Worm (Caenorhabditis elegans) whole organism, early embryonic: Measurements from ENCODE around the gene F44D12.10.

ENCODE experiments used
- B0310.2 ChIP-seq: sonication (generic microtip); optimal IDR thresholded peaks from 2 replicates; lab custom pipeline; 2016; ENCODE audit warnings: mild to moderate bottlenecking, missing genetic modification characterization, missing compliant biosample characterization
- F13C5.2 ChIP-seq: sonication (generic microtip); optimal IDR thresholded peaks from 2 replicates; lab custom pipeline; 2017; ENCODE audit warnings: mild to moderate bottlenecking, missing genetic modification characterization, inconsistent platforms, missing compliant biosample characterization
- aly-1 ChIP-seq: sonication (generic microtip); optimal IDR thresholded peaks from 2 replicates; lab custom pipeline; 2016; ENCODE audit warnings: missing genetic modification characterization, missing compliant biosample characterization
- ama-1 ChIP-seq: fragments of 150-350 bp; optimal IDR thresholded peaks from 2 replicates; lab custom pipeline; 2014
- ceh-13 ChIP-seq: fragments of 200-800 bp; sonication (Bioruptor generic); optimal IDR thresholded peaks from 2 replicates; lab custom pipeline; 2018; ENCODE audit warnings: mild to moderate bottlenecking, missing genetic modification characterization, missing compliant biosample characterization
- ceh-36 ChIP-seq: sonication (generic microtip); optimal IDR thresholded peaks from 2 replicates; lab custom pipeline; 2016; ENCODE audit warnings: missing genetic modification characterization, inconsistent platforms, missing compliant biosample characterization
- ets-7 ChIP-seq: sonication (generic microtip); optimal IDR thresholded peaks from 2 replicates; lab custom pipeline; 2016; ENCODE audit warnings: missing genotype, missing genetic modification characterization, missing compliant biosample characterization
- flt-1 ChIP-seq: fragments of 200-800 bp; sonication (Bioruptor generic); IDR thresholded peaks from 2 replicates; pipeline ENCODE4 v1.3.6; 2022; ENCODE audit warnings: missing genetic modification characterization, missing compliant biosample characterization
- hmbx-1 ChIP-seq: sonication (generic microtip); optimal IDR thresholded peaks from 2 replicates; lab custom pipeline; 2016; ENCODE audit warnings: mild to moderate bottlenecking, missing genetic modification characterization, missing compliant biosample characterization
- hmg-4 ChIP-seq: fragments of 200-800 bp; sonication (Bioruptor generic); optimal IDR thresholded peaks from 2 replicates; lab custom pipeline; 2018; ENCODE audit warnings: mild to moderate bottlenecking, missing genetic modification characterization, missing compliant biosample characterization
- hnd-1 ChIP-seq: sonication (generic microtip); optimal IDR thresholded peaks from 2 replicates; lab custom pipeline; 2016; ENCODE audit warnings: missing genetic modification characterization, missing compliant biosample characterization
- pes-1 ChIP-seq: fragments of 200-800 bp; sonication (Bioruptor generic); IDR thresholded peaks from 2 replicates; pipeline ENCODE4 v1.3.6; 2022; ENCODE audit warnings: missing genetic modification reagents, missing genetic modification characterization, missing compliant biosample characterization
- scrt-1 ChIP-seq: fragments of 200-800 bp; sonication (Bioruptor generic); IDR thresholded peaks from 2 replicates; pipeline ENCODE4 v1.3.6; 2022; ENCODE audit warnings: missing genetic modification characterization, missing compliant biosample characterization
- sea-1 ChIP-seq: fragments of 200-800 bp; sonication (Bioruptor generic); conservative IDR thresholded peaks from 2 replicates; pipeline ENCODE4 v1.3.6; 2022; ENCODE audit warnings: missing genetic modification characterization, missing compliant biosample characterization
- tbx-11 ChIP-seq: fragments of 200-800 bp; sonication (Bioruptor generic); IDR thresholded peaks from 2 replicates; pipeline ENCODE4 v1.3.6; 2022; ENCODE audit warnings: missing genetic modification characterization, missing compliant biosample characterization
- tbx-37 ChIP-seq: fragments of 200-800 bp; sonication (Bioruptor generic); conservative IDR thresholded peaks from 2 replicates; pipeline ENCODE4 v1.3.6; 2022; ENCODE audit warnings: missing genetic modification reagents, missing genetic modification characterization, missing compliant biosample characterization
- tra-4 ChIP-seq: sonication (generic microtip); optimal IDR thresholded peaks from 2 replicates; lab custom pipeline; 2017; ENCODE audit warnings: missing genetic modification characterization, missing compliant biosample characterization

Gene F44D12.10

DNA sequence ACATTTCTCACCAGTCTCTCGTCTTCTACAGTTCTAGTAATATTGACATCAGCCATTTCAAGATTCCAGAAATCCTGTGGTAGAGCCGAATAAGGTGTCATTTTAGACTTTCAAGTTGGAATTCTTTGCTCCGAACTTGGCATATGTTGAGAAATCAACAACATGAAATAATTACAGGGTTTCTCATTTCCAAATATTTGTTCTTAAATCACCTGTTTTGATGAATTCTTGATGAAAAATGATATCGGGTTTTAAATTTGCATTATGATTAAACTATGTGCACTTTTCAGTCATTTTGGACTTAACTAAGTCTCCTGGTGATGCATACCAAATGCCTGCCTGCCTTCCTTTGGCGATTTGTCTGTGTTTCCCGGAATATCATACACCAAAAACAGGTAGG, 16.7 kb upstream of the F44D12.10 start, which contains the start of gene srv-12:
Gene srv-12 (minus strand): TSS at position 101 of the 400 bp plus-strand sequence.
- TF ChIP-seq hmbx-1 (tag; lab: Kevin White, UChicago), result no peak
- no peak for TF ChIP-seq ets-7
- TF ChIP-seq sea-1 (GFP tag; lab: Robert Waterston, UW), result no peak
- TF ChIP-seq ama-1 (lab: Kevin White, UChicago), result no peak
- no peak for TF ChIP-seq tbx-11
- no peak for TF ChIP-seq ceh-13 (GFP tag; lab: Kevin White, UChicago)
- no peak for TF ChIP-seq F13C5.2 (tag; lab: Kevin White, UChicago)
- no peak for TF ChIP-seq tra-4 (tag; lab: Kevin White, UChicago)
- TF ChIP-seq flt-1 (GFP tag; lab: Robert Waterston, UW), result no peak
- TF ChIP-seq B0310.2 (tag; lab: Kevin White, UChicago), result no peak
- TF ChIP-seq pes-1 (GFP tag; lab: Robert Waterston, UW), result no peak
- no peak for TF ChIP-seq hmg-4 (GFP tag; lab: Kevin White, UChicago)
- no peak for TF ChIP-seq hnd-1
- TF ChIP-seq ceh-36 (tag; lab: Kevin White, UChicago), result no peak
- TF ChIP-seq aly-1, result no peak

DNA sequence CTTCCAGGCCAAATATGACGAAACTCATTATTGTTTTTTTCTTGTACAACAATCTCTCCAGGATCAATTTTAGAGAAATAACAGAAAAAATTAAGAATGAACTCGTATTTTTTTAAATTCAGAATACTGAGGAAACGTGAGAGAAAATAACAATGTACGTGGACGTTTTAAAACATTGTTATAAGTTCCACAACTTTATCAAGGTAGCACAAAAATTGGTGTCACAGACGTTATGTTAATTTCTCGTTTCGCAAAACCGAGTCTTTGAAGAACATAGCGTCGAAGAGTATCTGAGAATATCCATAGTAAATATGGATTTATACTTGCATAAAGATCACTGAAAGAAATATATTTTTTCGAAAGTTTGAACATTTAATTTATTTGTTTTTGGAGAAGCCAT, 14.2 kb upstream of the F44D12.10 start, which contains the start of gene T04B2.8:
Gene T04B2.8 (minus strand): TSS at position 101 of the 400 bp plus-strand sequence.
- TF ChIP-seq hmbx-1 (tag; lab: Kevin White, UChicago), result no peak
- no peak for TF ChIP-seq ceh-36 (tag; lab: Kevin White, UChicago)
- no peak for TF ChIP-seq hmg-4 (GFP tag; lab: Kevin White, UChicago)
- TF ChIP-seq scrt-1 (GFP tag; lab: Robert Waterston, UW), result no peak
- no peak for TF ChIP-seq flt-1 (GFP tag; lab: Robert Waterston, UW)

DNA sequence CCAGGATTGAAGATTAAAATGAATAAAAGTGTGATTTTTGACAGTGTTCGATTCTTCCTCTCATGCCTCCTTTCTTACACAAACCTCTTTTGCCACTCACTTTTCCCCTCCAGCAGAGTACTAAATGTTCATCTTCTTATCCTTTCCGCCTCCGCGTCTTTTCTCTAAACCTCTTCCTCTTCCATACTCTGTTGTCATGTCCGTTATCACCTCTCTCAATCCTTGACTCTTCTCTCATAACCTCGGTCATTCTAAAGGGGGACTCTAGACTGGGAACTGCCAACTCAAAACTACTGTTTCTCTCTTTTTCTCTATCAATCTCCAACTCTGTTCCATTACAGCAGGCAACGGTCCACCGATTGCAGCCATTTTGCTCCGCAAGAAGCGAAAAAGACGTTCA, 11.4 kb upstream of the F44D12.10 start:
- TF ChIP-seq hmg-4 (GFP tag; lab: Kevin White, UChicago) (no peak), pes-1 (GFP tag; lab: Robert Waterston, UW) (no peak), tra-4 (tag; lab: Kevin White, UChicago) (no peak), tbx-11 (no peak), ceh-36 (tag; lab: Kevin White, UChicago) (no peak), flt-1 (GFP tag; lab: Robert Waterston, UW) (no peak), hnd-1 (no peak), ama-1 (lab: Kevin White, UChicago) (no peak), scrt-1 (GFP tag; lab: Robert Waterston, UW) (no peak), B0310.2 (tag; lab: Kevin White, UChicago) (no peak), tbx-37 (GFP tag; lab: Robert Waterston, UW) (no peak), F13C5.2 (tag; lab: Kevin White, UChicago) (no peak), ceh-13 (GFP tag; lab: Kevin White, UChicago) (no peak)

DNA sequence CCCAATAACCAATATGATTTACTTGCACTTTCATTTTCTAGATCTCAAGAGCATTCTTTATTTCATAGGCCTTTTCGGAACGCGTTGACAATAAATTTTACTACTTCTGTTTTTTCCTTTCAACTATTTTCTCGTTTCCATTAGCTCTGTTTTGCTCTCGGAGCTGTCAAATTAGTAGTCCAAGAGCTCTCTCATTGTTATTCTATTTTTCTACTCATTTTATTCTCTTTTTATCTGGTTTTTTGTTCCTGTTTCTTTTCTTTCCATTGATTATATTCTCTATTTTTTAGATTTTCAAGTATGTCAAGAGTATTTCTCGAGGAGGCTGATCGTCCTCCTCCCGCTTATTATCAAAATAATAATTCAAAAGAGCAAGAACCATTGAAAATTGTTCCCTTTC, 10.2 kb upstream of the F44D12.10 start, which contains the start of gene T04B2.3:
Gene T04B2.3 (plus strand): TSS at position 301 of the 400 bp plus-strand sequence.
- no peak for TF ChIP-seq ceh-13 (GFP tag; lab: Kevin White, UChicago)
- no peak for TF ChIP-seq tbx-11
- TF ChIP-seq sea-1 (GFP tag; lab: Robert Waterston, UW), result no peak
- no peak for TF ChIP-seq hnd-1
- TF ChIP-seq F13C5.2 (tag; lab: Kevin White, UChicago), result no peak

DNA sequence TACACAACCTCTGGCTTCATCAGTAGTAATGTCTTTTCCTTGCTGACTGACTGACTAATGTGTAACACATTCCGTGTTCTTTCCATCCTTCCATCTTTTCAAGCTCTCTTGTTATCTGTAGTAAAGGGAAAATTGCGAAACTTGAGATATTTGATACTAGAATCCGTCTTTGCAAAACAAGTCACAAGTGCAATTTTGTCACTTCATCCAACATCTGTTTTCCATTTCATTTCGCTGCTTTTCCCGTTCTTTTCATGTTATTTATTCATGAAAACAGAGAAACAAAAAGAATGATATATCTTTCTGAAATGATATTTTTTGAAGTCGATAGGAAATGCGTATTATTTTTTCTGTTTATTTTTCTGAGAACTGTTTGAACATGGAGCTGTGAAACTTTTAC, 9.1 kb upstream of the F44D12.10 start:
- TF ChIP-seq hnd-1, result no peak
- TF ChIP-seq tbx-11, result no peak
- no peak for TF ChIP-seq sea-1 (GFP tag; lab: Robert Waterston, UW)
- TF ChIP-seq flt-1 (GFP tag; lab: Robert Waterston, UW), result no peak
- TF ChIP-seq pes-1 (GFP tag; lab: Robert Waterston, UW), result no peak
- no peak for TF ChIP-seq ama-1 (lab: Kevin White, UChicago)
- no peak for TF ChIP-seq ceh-13 (GFP tag; lab: Kevin White, UChicago)
- no peak for TF ChIP-seq ceh-36 (tag; lab: Kevin White, UChicago)
- TF ChIP-seq tbx-37 (GFP tag; lab: Robert Waterston, UW), result no peak
- no peak for TF ChIP-seq hmg-4 (GFP tag; lab: Kevin White, UChicago)
- no peak for TF ChIP-seq aly-1
- no peak for TF ChIP-seq F13C5.2 (tag; lab: Kevin White, UChicago)
- TF ChIP-seq B0310.2 (tag; lab: Kevin White, UChicago), result no peak
- no peak for TF ChIP-seq ets-7
- TF ChIP-seq scrt-1 (GFP tag; lab: Robert Waterston, UW), result no peak
- TF ChIP-seq hmbx-1 (tag; lab: Kevin White, UChicago), result no peak
- no peak for TF ChIP-seq tra-4 (tag; lab: Kevin White, UChicago)

DNA sequence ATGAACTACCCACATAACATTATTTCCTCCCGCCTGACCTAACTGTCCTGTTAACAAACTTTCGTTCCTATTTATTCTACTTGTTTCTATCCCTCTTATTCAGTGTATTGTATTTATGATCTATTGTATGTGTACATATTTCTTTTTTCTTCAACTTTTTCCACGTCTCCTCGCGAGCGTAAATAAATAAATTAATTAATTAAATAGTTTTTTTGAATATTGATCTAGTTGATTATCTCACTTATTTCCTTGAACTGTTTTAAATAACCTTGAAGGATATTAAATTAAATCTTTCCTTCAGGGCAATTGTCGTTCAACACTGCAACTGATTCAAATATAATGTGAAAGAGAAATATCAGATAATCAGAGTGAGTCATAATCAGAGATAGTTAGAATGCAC, 6.0 kb upstream of the F44D12.10 start, which contains the start of gene frk-1:
Gene frk-1 (plus strand): TSS at position 301 of the 400 bp plus-strand sequence.
- no peak for TF ChIP-seq sea-1 (GFP tag; lab: Robert Waterston, UW)
- no peak for TF ChIP-seq scrt-1 (GFP tag; lab: Robert Waterston, UW)
- no peak for TF ChIP-seq ama-1 (lab: Kevin White, UChicago)
- no peak for TF ChIP-seq ets-7
- TF ChIP-seq tbx-37 (GFP tag; lab: Robert Waterston, UW), result no peak
- TF ChIP-seq flt-1 (GFP tag; lab: Robert Waterston, UW), result no peak
- TF ChIP-seq hmg-4 (GFP tag; lab: Kevin White, UChicago), result no peak
- no peak for TF ChIP-seq B0310.2 (tag; lab: Kevin White, UChicago)
- TF ChIP-seq ceh-13 (GFP tag; lab: Kevin White, UChicago), result no peak
- no peak for TF ChIP-seq hnd-1
- no peak for TF ChIP-seq ceh-36 (tag; lab: Kevin White, UChicago)
- TF ChIP-seq hmbx-1 (tag; lab: Kevin White, UChicago), result no peak

DNA sequence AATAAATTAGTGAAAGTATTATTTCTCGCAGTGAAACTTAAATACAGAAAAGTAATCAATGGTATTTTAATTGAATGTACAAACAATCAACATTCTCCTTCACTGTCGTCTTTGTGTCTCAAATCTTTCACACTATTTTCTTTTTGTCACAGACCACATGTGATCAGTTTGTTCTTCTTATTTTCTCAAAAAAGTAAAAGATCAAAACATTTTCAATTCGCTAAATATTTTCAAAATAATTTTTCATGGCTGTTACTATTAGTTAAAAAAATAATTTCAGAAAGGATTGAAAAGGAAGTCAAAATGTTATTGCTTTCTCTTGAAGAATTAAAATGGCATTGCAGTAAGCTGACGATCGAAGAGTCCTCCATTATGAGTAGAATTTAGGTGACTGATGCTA, 3.9 kb upstream of the F44D12.10 start, which contains the start of gene dhs-31:
Gene dhs-31 (minus strand): TSS at position 101 of the 400 bp plus-strand sequence.
- TF ChIP-seq flt-1 (GFP tag; lab: Robert Waterston, UW), result no peak
- no peak for TF ChIP-seq ama-1 (lab: Kevin White, UChicago)
- no peak for TF ChIP-seq ceh-13 (GFP tag; lab: Kevin White, UChicago)
- no peak for TF ChIP-seq tbx-11
- TF ChIP-seq hmg-4 (GFP tag; lab: Kevin White, UChicago), result no peak
- TF ChIP-seq tra-4 (tag; lab: Kevin White, UChicago), result no peak
- TF ChIP-seq tbx-37 (GFP tag; lab: Robert Waterston, UW), result no peak
- TF ChIP-seq pes-1 (GFP tag; lab: Robert Waterston, UW), result no peak
- TF ChIP-seq F13C5.2 (tag; lab: Kevin White, UChicago), result no peak
